Worm (Caenorhabditis elegans) whole organism, L1 larva: Measurements from ENCODE around the gene wrt-7.

Experiments
- C16A3.4 ChIP-seq: fragments of 150-350 bp; optimal IDR thresholded peaks from 2 replicates; lab custom pipeline; 2014; ENCODE audit warnings: missing biosample characterization, missing genetic modification characterization
- ama-1 ChIP-seq: fragments of 150-350 bp; optimal IDR thresholded peaks from 2 replicates; lab custom pipeline; 2014
- efl-1 ChIP-seq, 4 experiments: fragments of 150-350 bp; optimal IDR thresholded peaks in 3 of 4; peaks in 1 of 4; 1 replicate in 1 of 4; 2 replicates in 3 of 4; lab custom pipeline; 2014; ENCODE audit warnings: missing biosample characterization in 2 of 4, missing genetic modification characterization in 2 of 4, missing genetic modification reagents in 2 of 4
- mep-1 ChIP-seq: fragments of 150-350 bp; optimal IDR thresholded peaks from 2 replicates; lab custom pipeline; 2014; ENCODE audit warnings: missing biosample characterization, missing genetic modification characterization
- unc-86 ChIP-seq: sonication (generic microtip); optimal IDR thresholded peaks from 2 replicates; lab custom pipeline; 2016; ENCODE audit warnings: missing genetic modification characterization, missing compliant biosample characterization

DNA sequence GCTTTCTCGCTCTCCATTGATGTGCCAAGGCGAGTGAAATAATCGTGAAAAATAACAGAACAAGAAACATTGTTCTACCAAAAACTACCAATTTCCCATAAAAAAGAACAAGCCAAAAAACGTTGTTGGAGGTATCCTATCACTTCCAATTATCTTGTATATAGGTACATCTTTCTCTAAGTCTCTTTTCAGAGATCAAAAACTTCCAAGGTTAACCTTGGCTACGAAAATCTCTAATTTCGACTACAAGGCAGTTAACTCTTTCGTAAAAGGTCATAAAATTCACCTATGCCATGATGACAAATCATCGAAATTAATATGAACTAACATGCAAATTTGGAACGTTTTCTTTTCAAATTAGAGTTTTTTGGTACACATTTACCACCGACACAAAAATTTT is 49.4 kb downstream of the wrt-7 start, which contains the start of gene cyp-34A1:
- TF ChIP-seq efl-1 (optimal IDR thresholded peaks at IDR 0.05; lab: Kevin White, UChicago) (no peak), efl-1 (GFP tag; optimal IDR thresholded peaks at IDR 0.05 in 1 of 2; lab: Kevin White, UChicago) (no peak), ama-1 (lab: Kevin White, UChicago) (no peak), C16A3.4 (tag; lab: Kevin White, UChicago) (no peak), mep-1 (tag; lab: Kevin White, UChicago) (no peak), unc-86 (no peak)
